Fruit fly (Drosophila melanogaster) whole organism, larva: ENCODE measurements around the gene janA.

Experiments
- noc ChIP-seq: fragments of 200-800 bp; sonication (Bioruptor generic); optimal IDR thresholded peaks from 3 replicates; lab custom pipeline; 2019; ENCODE audit warnings: missing biosample characterization, mild to moderate bottlenecking, missing genetic modification characterization, moderate library complexity

The janA gene

dm6 chr3R:30039494-30039893, at the start of gene janA, which contains the start of the genes Sry-alpha and Sry-beta:
janA (minus strand) TSS chr3R:30039533.
Sry-alpha (plus strand) TSS chr3R:30039719.
Sry-beta (plus strand) TSS chr3R:30039719.
- no peak for TF ChIP-seq noc (tag; lab: Kevin White, UChicago)

DNA sequence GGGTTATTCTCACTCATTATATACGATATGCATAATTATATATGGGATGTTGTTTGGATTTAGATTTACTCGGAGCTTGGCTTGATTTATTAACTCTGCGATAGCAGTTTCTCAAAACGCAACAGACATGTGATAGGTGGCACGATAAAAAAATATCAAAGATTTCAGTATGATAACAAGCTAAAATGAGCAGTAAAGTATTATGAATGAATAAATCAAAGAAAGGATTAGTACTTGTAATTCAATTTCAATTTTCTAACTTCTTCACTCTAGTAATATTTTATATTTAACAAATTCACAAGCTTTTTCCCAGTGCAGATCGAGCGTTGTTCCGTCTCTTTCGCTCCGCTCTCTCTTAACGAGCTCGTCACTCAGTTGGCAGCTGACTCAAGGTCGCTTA, 44.8 kb upstream of the janA start:
- peak; percentile 20 for TF ChIP-seq noc (tag; lab: Kevin White, UChicago)

DNA sequence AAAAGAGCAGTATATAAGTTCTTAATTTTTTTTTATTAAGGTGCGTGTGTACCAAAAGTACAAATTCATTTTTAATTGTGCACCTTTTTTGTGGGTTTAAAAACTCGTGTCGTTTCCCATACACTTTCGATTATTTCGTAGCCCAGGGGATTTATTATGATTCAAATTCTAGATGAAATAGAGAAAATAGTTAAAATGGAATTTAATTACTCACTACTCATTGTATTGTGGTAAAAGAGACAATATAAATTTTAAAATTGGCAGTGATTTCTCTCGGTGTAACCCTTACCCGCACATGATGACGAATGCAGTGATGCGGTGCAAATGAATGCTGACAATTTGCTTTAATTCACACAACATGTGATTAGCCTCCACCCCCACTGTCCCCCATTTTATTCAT, 43.9 kb upstream of the janA start:
- TF ChIP-seq noc (tag; lab: Kevin White, UChicago): no peak

dm6 chr3R:30076088-30076487, 36.8 kb upstream of the janA start:
- no peak for TF ChIP-seq noc (tag; lab: Kevin White, UChicago)

- TF ChIP-seq noc (tag; lab: Kevin White, UChicago): no peak
Measured at dm6 chr3R:30071827-30072226, 32.5 kb upstream of the janA start.

- no peak for TF ChIP-seq noc (tag; lab: Kevin White, UChicago)
Measured at dm6 chr3R:30070198-30070597, 30.9 kb upstream of the janA start.

- no peak for TF ChIP-seq noc (tag; lab: Kevin White, UChicago)
Measured at dm6 chr3R:30066004-30066403, 26.7 kb upstream of the janA start.

- no peak for TF ChIP-seq noc (tag; lab: Kevin White, UChicago)
Measured at dm6 chr3R:30063704-30064103, 24.4 kb upstream of the janA start.

- peak; percentile 65 for TF ChIP-seq noc (tag; lab: Kevin White, UChicago)
Measured at dm6 chr3R:30062543-30062942, 23.2 kb upstream of the janA start.

DNA sequence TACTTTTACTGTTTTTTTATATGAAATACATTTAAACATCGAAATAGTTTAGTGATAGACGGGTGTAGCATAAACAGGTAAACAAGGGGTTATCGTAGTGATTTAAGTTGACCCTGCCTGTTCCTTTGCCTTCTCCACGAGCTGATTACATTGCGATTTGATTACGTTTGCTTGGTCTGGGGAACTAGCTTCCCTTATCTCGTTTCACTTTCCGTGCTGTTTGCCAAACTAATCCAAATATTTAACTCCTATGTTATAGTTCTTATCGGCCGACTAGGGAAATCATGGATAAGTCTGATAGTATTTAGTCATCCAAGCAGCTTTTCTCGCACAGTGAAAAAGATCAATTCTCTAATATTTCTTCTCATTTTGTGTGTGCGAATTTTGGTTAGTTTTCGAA, 22.6 kb upstream of the janA start:
- TF ChIP-seq noc (tag; lab: Kevin White, UChicago): no peak

DNA sequence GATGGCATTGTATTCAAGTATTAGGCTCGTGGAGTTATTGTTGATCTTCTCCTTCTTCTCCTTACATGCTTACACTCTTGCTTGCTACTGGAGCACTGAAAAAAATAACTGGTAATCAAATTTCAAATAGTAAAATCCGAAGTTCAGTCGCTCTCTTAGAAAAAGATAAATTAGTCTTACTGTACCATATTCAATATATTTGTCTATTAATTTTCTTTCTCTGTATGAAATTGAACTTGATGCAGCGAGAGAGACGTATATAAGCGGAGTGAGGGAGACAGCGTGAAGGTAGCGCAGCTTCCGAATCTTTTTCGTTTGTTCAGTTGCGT, 21.8 kb upstream of the janA start:
- peak; percentile 56 for TF ChIP-seq noc (tag; lab: Kevin White, UChicago)

dm6 chr3R:30060451-30061153, 21.3 kb upstream of the janA start:
- no peak for TF ChIP-seq noc (tag; lab: Kevin White, UChicago)

dm6 chr3R:30059944-30060343, 20.6 kb upstream of the janA start:
- no peak for TF ChIP-seq noc (tag; lab: Kevin White, UChicago)

- no peak for TF ChIP-seq noc (tag; lab: Kevin White, UChicago)
Measured at dm6 chr3R:30058057-30058868, 18.9 kb upstream of the janA start, which contains the start of gene sima. sima (plus strand) TSS chr3R:30058311.

dm6 chr3R:30056592-30057135, 17.3 kb upstream of the janA start, which contains the start of the genes CG7950 and Rpp14a:
CG7950 (plus strand) TSS chr3R:30056859.
Rpp14a (plus strand) TSS chr3R:30056859.
- TF ChIP-seq noc (tag; lab: Kevin White, UChicago): peak; percentile 69

- no peak for TF ChIP-seq noc (tag; lab: Kevin White, UChicago)
Measured at dm6 chr3R:30055915-30056544, 16.7 kb upstream of the janA start, which contains the start of the genes Rpp14b and spn-A. Rpp14b (plus strand) TSS chr3R:30055957. spn-A (minus strand) TSS chr3R:30056037.
